Worm (Caenorhabditis elegans) whole organism, L4/young adult: Measurements from ENCODE around the gene oac-6.
A peak's percentile ranks its signal among the peaks of the same experiment; 100 is the strongest.

Experiments used
- W03F9.2 ChIP-seq: fragments of 150-350 bp; optimal IDR thresholded peaks from 2 replicates; lab custom pipeline; 2014; ENCODE audit warnings: missing biosample characterization, missing genetic modification characterization
- dao-5 ChIP-seq: sonication (generic microtip); optimal IDR thresholded peaks from 2 replicates; lab custom pipeline; 2016; ENCODE audit warnings: missing genotype, missing genetic modification characterization, moderate library complexity, missing compliant biosample characterization

DNA sequence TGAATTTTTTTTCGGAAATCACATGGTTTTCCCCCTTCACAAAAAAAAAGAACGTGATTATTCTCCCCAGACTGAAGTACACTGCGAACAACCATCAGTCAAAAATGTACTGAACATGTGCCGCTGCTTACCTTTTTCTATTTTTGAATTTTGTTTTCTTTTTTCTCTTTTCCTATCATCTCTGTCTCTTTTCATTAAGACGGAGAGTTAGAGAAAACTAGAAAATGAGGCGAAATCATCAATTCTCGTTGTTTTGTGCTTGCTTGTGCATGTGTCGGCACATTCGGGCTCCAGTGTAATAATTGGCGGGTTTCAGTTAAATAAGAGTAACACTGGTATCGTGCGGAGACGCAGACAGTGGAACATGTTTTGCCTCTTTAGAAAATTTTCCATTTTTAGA, 49.8 kb downstream of the oac-6 start:
- TF ChIP-seq dao-5 (tag; lab: Kevin White, UChicago) (no peak), W03F9.2 (tag; lab: Kevin White, UChicago) (peak; percentile 17)
